Worm (Caenorhabditis elegans) whole organism, L2 larva: ENCODE measurements around the gene F59A7.2.

Experiments
- ZK546.5 ChIP-seq: sonication (generic microtip); optimal IDR thresholded peaks from 2 replicates; lab custom pipeline; 2017; ENCODE audit warnings: missing biosample characterization, missing genetic modification characterization
- lin-13 ChIP-seq: fragments of 150-350 bp; optimal IDR thresholded peaks from 2 replicates; lab custom pipeline; 2014; ENCODE audit warnings: missing biosample characterization, missing genetic modification reagents, missing genetic modification characterization
- lin-39 ChIP-seq: fragments of 150-350 bp; optimal IDR thresholded peaks from 2 replicates; lab custom pipeline; 2014; ENCODE audit warnings: missing biosample characterization, missing genetic modification reagents, missing genetic modification characterization
- nhr-25 ChIP-seq: fragments of 150-350 bp; sonication (generic microtip); optimal IDR thresholded peaks from 3 replicates; lab custom pipeline; 2014; ENCODE audit warnings: missing biosample characterization, missing genetic modification characterization
- skn-1 ChIP-seq: sonication (generic microtip); optimal IDR thresholded peaks from 2 replicates; lab custom pipeline; 2017; ENCODE audit warnings: missing biosample characterization, missing genetic modification characterization
- sma-9 ChIP-seq, 2 experiments: fragments of 150-350 bp in 1 of 2; sonication (generic microtip) in 1 of 2; optimal IDR thresholded peaks; 2 replicates each; lab custom pipeline; 2014 to 2016; ENCODE audit warnings: missing genetic modification characterization in 2 of 2, mild to moderate bottlenecking in 1 of 2, missing biosample characterization in 1 of 2, missing compliant biosample characterization in 1 of 2, missing genetic modification reagents in 1 of 2, moderate library complexity in 1 of 2
- unc-62 ChIP-seq: fragments of 150-350 bp; optimal IDR thresholded peaks from 2 replicates; lab custom pipeline; 2014; ENCODE audit warnings: missing biosample characterization, missing genetic modification reagents, missing genetic modification characterization

ce11 chrV:1968809-1969208, 47.5 kb downstream of the F59A7.2 start:
- TF ChIP-seq sma-9 (GFP tag; optimal IDR thresholded peaks at IDR 0.05; lab: Kevin White, UChicago) = no peak
- no peak for TF ChIP-seq sma-9 (tag; optimal IDR thresholded peaks at IDR 0.05; lab: Kevin White, UChicago)
- no peak for TF ChIP-seq skn-1
- TF ChIP-seq unc-62 (GFP tag; lab: Kevin White, UChicago) = no peak
- TF ChIP-seq nhr-25 (tag; lab: Kevin White, UChicago) = no peak
- no peak for TF ChIP-seq ZK546.5 (tag; lab: Kevin White, UChicago)
- TF ChIP-seq lin-39 = no peak
- no peak for TF ChIP-seq lin-13
